Fruit fly (Drosophila melanogaster) whole organism: Measurements from ENCODE around the gene CG16863.

Source experiments
- Dll ChIP-seq: fragments of >200 bp; optimal IDR thresholded peaks from 2 replicates; lab custom pipeline; 2017
- pan ChIP-seq: fragments of >200 bp; optimal IDR thresholded peaks from 2 replicates; lab custom pipeline; 2017
- usp ChIP-seq: fragments of >200 bp; optimal IDR thresholded peaks from 2 replicates; lab custom pipeline; 2017; ENCODE audit warnings: missing biosample characterization, missing genetic modification characterization, mixed read lengths

DNA sequence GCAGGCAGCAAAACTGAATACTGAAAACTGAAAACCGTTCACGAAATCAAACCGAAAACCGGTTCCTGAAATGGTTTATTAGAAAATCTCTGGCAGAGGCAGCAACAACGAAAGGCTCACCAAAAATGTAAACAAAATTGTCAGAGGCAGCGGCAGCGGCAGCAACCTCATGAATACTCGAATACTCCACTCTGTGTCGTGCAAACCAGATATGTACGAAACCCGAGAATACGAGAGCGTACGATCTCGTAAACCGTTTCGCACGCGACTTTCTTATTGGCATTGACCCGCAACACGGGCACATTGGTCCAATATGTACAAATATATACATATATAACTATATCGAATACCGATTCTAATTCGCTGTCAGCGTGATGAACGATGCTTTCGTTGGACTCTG lies 46.8 kb downstream of the CG16863 start:
- TF ChIP-seq usp (GFP tag; lab: Kevin White, UChicago) (no peak), pan (lab: Kevin White, UChicago) (no peak), Dll (no peak)
